Worm (Caenorhabditis elegans) whole organism, L4/young adult: ENCODE results near the gene srlf-4.

Experiments used
- W03F9.2 ChIP-seq: fragments of 150-350 bp; optimal IDR thresholded peaks from 2 replicates; lab custom pipeline; 2014; ENCODE audit warnings: missing biosample characterization, missing genetic modification characterization
- dao-5 ChIP-seq: sonication (generic microtip); optimal IDR thresholded peaks from 2 replicates; lab custom pipeline; 2016; ENCODE audit warnings: missing genotype, missing genetic modification characterization, moderate library complexity, missing compliant biosample characterization
- him-1 ChIP-seq: sonication (generic microtip); optimal IDR thresholded peaks from 2 replicates; lab custom pipeline; 2016; ENCODE audit warnings: missing genotype, missing genetic modification reagents, missing genetic modification characterization, missing compliant biosample characterization

The srlf-4 gene

ce11 chrIV:12924332-12924731, at the start of gene srlf-4:
Gene srlf-4 (minus strand): TSS chrIV:12924432.
- TF ChIP-seq him-1 (no peak), dao-5 (no peak), W03F9.2 (tag; lab: Kevin White, UChicago) (no peak)

- TF ChIP-seq dao-5 (no peak), him-1 (no peak), W03F9.2 (tag; lab: Kevin White, UChicago) (no peak)
Observed at ce11 chrIV:12973336-12973735, 49.1 kb upstream of the srlf-4 start, which contains the start of gene F55G11.4. Gene F55G11.4 (plus strand): TSS chrIV:12973624.

DNA sequence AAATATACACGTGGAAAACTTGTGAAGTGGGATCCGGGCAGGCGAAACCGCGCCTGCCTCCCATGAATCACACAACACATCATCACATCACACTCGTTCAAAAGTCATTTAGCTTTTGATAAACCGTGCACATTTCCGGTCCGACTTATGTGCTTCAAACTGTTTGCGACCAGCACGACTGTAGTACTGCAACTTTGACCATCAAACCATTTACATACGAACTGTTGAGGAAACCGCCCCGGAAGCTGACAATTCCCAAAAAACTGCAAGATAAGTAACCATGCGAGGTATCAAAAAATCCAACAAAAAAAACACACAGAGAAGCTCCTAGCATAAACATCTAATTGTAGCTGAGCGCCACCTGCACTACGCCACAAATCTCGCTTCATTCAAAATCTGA, 48.5 kb upstream of the srlf-4 start:
- TF ChIP-seq W03F9.2 (tag; lab: Kevin White, UChicago) (no peak), him-1 (no peak)

DNA sequence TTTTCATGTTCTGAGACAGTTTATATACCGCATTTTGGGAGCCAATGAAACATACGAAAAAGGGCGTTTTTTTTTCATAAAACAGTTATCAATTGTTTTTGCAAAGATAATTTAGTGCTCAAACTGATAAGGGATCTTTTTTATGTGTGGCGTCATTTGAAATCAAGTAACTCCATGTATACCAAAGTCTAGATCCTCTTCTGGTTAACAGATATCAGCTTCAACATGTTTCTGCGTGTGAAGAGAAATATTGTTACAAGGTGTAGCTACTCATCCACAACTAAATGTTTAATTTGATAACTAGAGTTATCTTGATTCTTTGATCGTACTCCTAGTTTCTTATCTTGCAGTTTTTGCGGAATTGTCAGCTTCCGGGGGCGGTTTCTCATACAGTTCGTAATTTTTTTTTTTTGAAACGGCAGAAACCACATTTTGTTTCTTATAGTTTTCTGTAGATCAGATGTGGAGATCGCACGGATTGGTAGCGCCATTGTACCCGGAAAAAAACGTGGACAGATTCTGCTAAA, 47.8 kb upstream of the srlf-4 start:
- TF ChIP-seq him-1: no peak
- TF ChIP-seq dao-5: no peak
- no peak for TF ChIP-seq W03F9.2 (tag; lab: Kevin White, UChicago)

- TF ChIP-seq him-1 (no peak), dao-5 (no peak), W03F9.2 (tag; lab: Kevin White, UChicago) (no peak)
Observed at ce11 chrIV:12969141-12969540, 44.9 kb upstream of the srlf-4 start, which contains the start of gene F55G11.2. Gene F55G11.2 (minus strand): TSS chrIV:12969289.

ce11 chrIV:12967303-12967702, 43.1 kb upstream of the srlf-4 start:
- TF ChIP-seq dao-5 (no peak), him-1 (no peak), W03F9.2 (tag; lab: Kevin White, UChicago) (no peak)

ce11 chrIV:12965074-12965473, 40.8 kb upstream of the srlf-4 start, which contains the start of gene dod-22:
Gene dod-22 (plus strand): TSS chrIV:12965374.
- TF ChIP-seq him-1 (no peak), dao-5 (no peak), W03F9.2 (tag; lab: Kevin White, UChicago) (no peak)

ce11 chrIV:12964648-12965047, 40.4 kb upstream of the srlf-4 start:
- TF ChIP-seq W03F9.2 (tag; lab: Kevin White, UChicago): no peak
- no peak for TF ChIP-seq him-1
- TF ChIP-seq dao-5: no peak

DNA sequence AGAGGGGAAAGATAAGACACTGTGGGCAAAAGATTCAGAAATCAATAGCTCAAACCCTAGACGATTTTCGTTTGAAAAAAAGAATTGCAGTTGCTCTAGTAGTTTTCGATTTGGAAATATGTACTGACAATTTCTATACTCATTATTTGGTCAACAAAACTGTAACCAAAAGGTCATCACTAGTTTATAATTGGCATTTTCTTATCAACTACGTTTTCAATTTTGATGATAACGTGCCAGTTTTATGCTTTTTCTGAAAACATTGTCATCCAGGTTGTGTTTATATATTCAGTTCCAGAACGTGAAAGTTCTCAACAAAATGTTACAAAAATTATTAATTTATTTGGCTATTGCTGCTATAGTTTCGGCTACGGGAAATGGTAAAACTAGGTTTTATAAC, 38.3 kb upstream of the srlf-4 start, which contains the start of gene F55G11.8:
Gene F55G11.8 (plus strand): TSS at position 245 of the 400 bp plus-strand sequence.
- TF ChIP-seq W03F9.2 (tag; lab: Kevin White, UChicago) (no peak), dao-5 (no peak), him-1 (no peak)

- TF ChIP-seq dao-5: no peak
- TF ChIP-seq W03F9.2 (tag; lab: Kevin White, UChicago): no peak
- TF ChIP-seq him-1: no peak
Observed at ce11 chrIV:12960136-12960535, 35.9 kb upstream of the srlf-4 start, which contains the start of gene F55G11.7. Gene F55G11.7 (plus strand): TSS chrIV:12960436.

DNA sequence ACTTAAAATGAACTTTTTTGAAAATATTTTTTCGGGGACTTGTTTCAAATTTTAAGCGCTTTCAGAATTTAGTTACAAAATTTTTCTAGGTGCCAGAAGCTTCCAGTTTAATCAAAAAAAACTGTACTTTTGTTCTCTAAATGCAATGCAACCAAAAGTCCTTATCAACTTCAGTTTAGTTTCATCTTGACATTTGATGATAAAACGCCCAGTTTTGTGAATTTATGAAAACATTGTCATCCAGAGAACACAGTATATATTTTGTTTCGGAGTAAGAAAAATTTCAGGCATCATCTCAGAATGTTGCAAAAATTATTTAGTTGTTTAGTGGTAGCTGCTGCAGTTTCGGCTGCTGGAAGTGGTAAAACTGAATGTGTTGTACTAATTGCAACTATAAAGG, 33.5 kb upstream of the srlf-4 start, which contains the start of gene F55G11.6:
Gene F55G11.6 (plus strand): TSS at position 301 of the 400 bp plus-strand sequence.
- TF ChIP-seq W03F9.2 (tag; lab: Kevin White, UChicago) (no peak), him-1 (no peak), dao-5 (no peak)

ce11 chrIV:12948470-12948869, 24.2 kb upstream of the srlf-4 start, which contains the start of gene F55G11.10:
Gene F55G11.10 (plus strand): TSS chrIV:12948770.
- TF ChIP-seq dao-5: no peak
- TF ChIP-seq him-1: no peak
- no peak for TF ChIP-seq W03F9.2 (tag; lab: Kevin White, UChicago)

DNA sequence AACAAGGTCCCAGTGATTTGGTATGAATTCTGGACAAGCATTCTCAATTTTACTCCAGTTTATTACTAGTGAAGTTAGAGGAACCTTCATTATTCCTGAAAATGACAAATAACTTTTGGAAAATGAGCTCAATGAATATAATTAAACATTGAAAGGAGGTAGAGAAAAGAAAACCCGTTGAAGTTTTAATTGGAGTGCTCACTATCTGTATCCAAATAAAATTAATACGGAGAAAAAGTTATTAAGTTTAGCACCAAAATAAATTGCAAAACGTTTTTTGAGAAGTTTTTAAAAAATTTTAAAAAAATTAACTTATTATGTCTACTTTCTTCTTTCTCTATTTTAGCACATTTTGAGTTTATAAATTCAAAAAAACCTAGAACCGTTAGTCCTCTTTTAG, 22.3 kb upstream of the srlf-4 start, which contains the start of gene F55G11.1:
Gene F55G11.1 (minus strand): TSS at position 101 of the 400 bp plus-strand sequence.
- TF ChIP-seq him-1: no peak
- TF ChIP-seq dao-5: no peak

DNA sequence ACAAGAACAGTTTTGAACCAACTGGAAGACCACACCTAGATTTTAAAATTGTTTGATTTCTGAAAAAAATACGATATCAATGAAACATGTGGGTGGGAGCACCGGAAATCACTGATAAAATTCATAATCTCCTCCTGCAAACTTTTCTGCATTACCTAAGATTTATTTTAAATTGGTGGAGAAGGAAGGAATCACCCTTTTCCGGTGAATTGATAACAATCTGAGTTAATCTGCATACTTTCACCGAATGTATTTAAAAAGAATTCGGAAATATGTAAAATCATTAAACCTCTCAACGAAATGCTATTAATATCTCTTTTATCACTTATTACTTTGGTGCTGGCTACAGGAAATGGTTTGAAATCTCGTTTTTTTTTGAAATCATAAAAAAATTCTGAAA, 18.4 kb upstream of the srlf-4 start, which contains the start of gene dct-19:
Gene dct-19 (plus strand): TSS at position 301 of the 400 bp plus-strand sequence.
- no peak for TF ChIP-seq him-1

DNA sequence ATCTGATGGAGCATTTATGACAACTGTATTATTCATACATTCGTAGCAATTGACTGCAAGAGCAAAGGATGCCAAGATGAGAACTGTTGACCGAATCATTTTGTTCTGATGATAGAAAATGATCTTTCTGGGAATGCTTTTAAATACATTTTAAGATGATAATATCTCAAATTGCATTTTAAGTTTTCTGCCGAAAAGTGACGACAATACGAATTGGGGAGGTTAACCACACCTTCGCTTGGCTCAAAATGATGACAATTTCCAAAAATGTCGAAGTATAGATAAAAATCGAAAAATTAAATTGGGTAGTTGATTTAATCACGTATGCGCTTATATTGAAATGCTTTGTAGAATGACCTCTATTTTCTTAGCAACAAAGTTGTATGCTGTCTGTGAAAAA, 17.0 kb upstream of the srlf-4 start, which contains the start of gene dod-24:
Gene dod-24 (minus strand): TSS at position 101 of the 400 bp plus-strand sequence.
- TF ChIP-seq dao-5: no peak
- TF ChIP-seq him-1: no peak
- TF ChIP-seq W03F9.2 (tag; lab: Kevin White, UChicago): no peak
